Worm (Caenorhabditis elegans): ENCODE data around the gene F17E9.15.

- TF ChIP-seq Y67H2A.10 (GFP tag; conservative IDR thresholded peaks at IDR 0.05) (no peak), unc-130 (GFP tag; optimal IDR thresholded peaks at IDR 0.05) (no peak), unc-62 (GFP tag; optimal IDR thresholded peaks at IDR 0.05) (no peak), F49E8.2 (tag; optimal IDR thresholded peaks at IDR 0.05; ENCODE audit: insufficient read depth) (no peak), snpc-4 (GFP tag; optimal IDR thresholded peaks at IDR 0.05) (no peak), snpc-4 (tag; optimal IDR thresholded peaks at IDR 0.05) (no peak), efl-1 (GFP tag; optimal IDR thresholded peaks at IDR 0.05) (no peak), attf-6 (GFP tag; IDR thresholded peaks at IDR 0.05) (no peak), bed-1 (GFP tag; IDR thresholded peaks at IDR 0.05) (no peak), cebp-1 (GFP tag; IDR thresholded peaks at IDR 0.05) (no peak), cebp-1 (tag; optimal IDR thresholded peaks at IDR 0.05) (no peak)
These were observed 13.0 kb upstream of the F17E9.15 start, which contains the start of gene his-32 for ce11 chrIV:8333988-8334863.

Measured in whole organism, young adult.